Worm (Caenorhabditis elegans) whole organism, L4 larva: ENCODE results near the gene eco-1.
A peak's percentile ranks its signal among the peaks of the same experiment; 100 is the strongest.

Experiments
- ceh-28 ChIP-seq: fragments of 150-350 bp; optimal IDR thresholded peaks from 2 replicates; lab custom pipeline; 2014; ENCODE audit warnings: missing biosample characterization, missing genetic modification reagents, missing genetic modification characterization
- mep-1 ChIP-seq: fragments of 150-350 bp; sonication (generic microtip); optimal IDR thresholded peaks from 3 replicates; lab custom pipeline; 2014; ENCODE audit warnings: missing biosample characterization, missing genetic modification characterization
- tra-1 ChIP-seq: fragments of 200-800 bp; sonication (Bioruptor generic); IDR thresholded peaks from 2 replicates; pipeline ENCODE4 v1.3.6; 2022; ENCODE audit warnings: missing genetic modification reagents, missing genetic modification characterization, missing compliant biosample characterization
- unc-130 ChIP-seq: sonication (generic microtip); optimal IDR thresholded peaks from 2 replicates; lab custom pipeline; 2016; ENCODE audit warnings: missing genetic modification reagents, missing genetic modification characterization, missing compliant biosample characterization
- unc-62 ChIP-seq, 3 experiments: fragments of 150-350 bp in 1 of 3; sonication (generic microtip); optimal IDR thresholded peaks in 2 of 3; peaks in 1 of 3; 1 replicate in 1 of 3; 2 replicates in 2 of 3; lab custom pipeline; 2014 to 2017; ENCODE audit warnings: missing biosample characterization in 3 of 3, missing genetic modification characterization in 3 of 3, missing genetic modification reagents in 3 of 3, missing genotype in 1 of 3
- zip-2 ChIP-seq: fragments of 150-350 bp; optimal IDR thresholded peaks from 2 replicates; lab custom pipeline; 2014; ENCODE audit warnings: missing biosample characterization, missing genetic modification characterization

eco-1 gene

DNA sequence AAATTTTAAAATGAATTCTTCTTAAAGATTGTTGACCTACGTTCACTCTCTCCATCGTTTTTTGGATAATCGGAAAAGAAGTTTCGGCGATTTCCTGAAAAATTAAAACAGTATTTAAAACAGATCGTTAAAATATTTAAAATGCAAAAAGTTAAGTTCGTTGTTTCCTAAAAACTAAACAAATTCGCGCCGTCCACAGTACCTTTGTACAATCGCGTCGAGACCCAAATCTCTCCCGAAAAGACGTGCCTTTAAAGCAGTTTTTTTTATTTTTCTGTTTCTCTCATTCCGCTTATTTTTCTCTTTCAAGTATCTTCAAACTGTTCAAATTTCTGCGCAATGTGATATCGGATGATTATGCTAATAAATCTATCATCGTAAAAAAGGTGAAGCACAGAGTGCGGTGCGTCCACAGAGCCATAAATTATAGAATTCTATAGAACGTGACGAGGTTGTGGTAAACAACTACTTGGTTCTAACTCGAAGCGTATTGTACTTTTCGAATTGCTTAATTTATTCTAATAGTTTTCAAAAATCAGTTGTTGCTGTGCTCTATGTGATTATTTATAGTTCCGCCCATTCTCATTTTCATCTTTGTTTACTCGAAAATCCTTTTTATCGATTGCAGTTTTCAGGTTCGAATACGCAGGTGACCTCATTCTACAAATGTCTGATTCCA, 48.1 kb downstream of the eco-1 start, which contains the start of the genes F56C9.6 and F56C9.3:
Gene F56C9.6 (minus strand): TSS at position 112 of the 679 bp plus-strand sequence.
Gene F56C9.3 (plus strand): TSS at position 629 of the 679 bp plus-strand sequence.
- TF ChIP-seq mep-1 (no peak), unc-130 (peak; percentile 20)
- TF ChIP-seq, all 104 proteins: peak for 1

DNA sequence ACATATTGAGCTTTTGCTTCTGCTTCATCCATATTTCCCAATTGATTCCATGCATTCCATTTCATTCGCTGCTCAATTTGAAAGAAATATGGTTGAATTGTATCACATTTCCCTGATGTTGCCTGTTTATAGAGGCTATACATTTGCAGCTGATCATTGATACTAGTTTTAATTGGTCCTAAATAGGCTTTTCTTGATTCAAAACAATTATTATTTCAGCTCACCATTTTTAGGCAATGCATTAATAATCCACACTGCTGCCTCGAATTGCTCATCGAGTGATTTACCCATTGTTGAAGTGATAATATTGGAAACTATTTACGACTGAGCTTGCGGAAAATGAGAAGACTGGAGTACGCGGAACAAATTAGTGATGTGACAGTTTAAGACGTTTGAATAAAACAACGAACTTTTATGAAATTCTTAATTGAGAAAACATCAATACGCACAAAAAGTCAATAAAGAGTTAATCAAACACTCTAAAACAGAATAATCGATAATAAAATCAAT, 50.2 kb downstream of the eco-1 start, which contains the start of gene acbp-4:
Gene acbp-4 (minus strand): TSS at position 510 of the 510 bp plus-strand sequence.
- TF ChIP-seq ceh-28 (peak; percentile 38), tra-1 (GFP tag; lab: Robert Waterston, UW) (no peak), zip-2 (tag; lab: Kevin White, UChicago) (no peak), unc-62 (GFP tag; optimal IDR thresholded peaks at IDR 0.05 in 1 of 2; lab: Kevin White, UChicago) (peak in 1 of 2 experiments; percentile 60), unc-62 (tag; optimal IDR thresholded peaks at IDR 0.05; lab: Kevin White, UChicago) (no peak)
